Worm (Caenorhabditis elegans) whole organism, midembryonic: Measurements from ENCODE around the gene fbxa-82.
A peak's percentile ranks its signal among the peaks of the same experiment; 100 is the strongest.

ENCODE experiments used
- T22C8.4 ChIP-seq: fragments of 200-800 bp; sonication (Bioruptor generic); IDR thresholded peaks from 2 replicates; pipeline ENCODE4 v1.3.6; 2022; ENCODE audit warnings: missing genetic modification characterization, missing compliant biosample characterization
- cog-1 ChIP-seq: sonication (generic microtip); optimal IDR thresholded peaks from 2 replicates; lab custom pipeline; 2016; ENCODE audit warnings: missing genetic modification characterization, missing compliant biosample characterization
- flt-1 ChIP-seq: fragments of 200-800 bp; sonication (Bioruptor generic); IDR thresholded peaks from 2 replicates; pipeline ENCODE4 v1.3.6; 2022; ENCODE audit warnings: missing genetic modification characterization, missing compliant biosample characterization
- klf-2 ChIP-seq: fragments of 200-800 bp; sonication (Bioruptor generic); conservative IDR thresholded peaks from 2 replicates; pipeline ENCODE4 v1.3.6; 2022; ENCODE audit warnings: missing genetic modification reagents, missing genetic modification characterization, missing compliant biosample characterization
- med-1 ChIP-seq: sonication (generic microtip); optimal IDR thresholded peaks from 2 replicates; lab custom pipeline; 2017; ENCODE audit warnings: missing genetic modification characterization, mild to moderate bottlenecking, missing compliant biosample characterization, antibody characterized with exemption, missing genetic modification reagents; ENCODE audit not compliant: insufficient read depth
- ref-1 ChIP-seq: fragments of 200-800 bp; sonication (Bioruptor generic); conservative IDR thresholded peaks from 2 replicates; pipeline ENCODE4 v1.3.6; 2022; ENCODE audit warnings: missing genetic modification reagents, missing genetic modification characterization, missing compliant biosample characterization
- tab-1 ChIP-seq: fragments of 200-800 bp; sonication (Bioruptor generic); IDR thresholded peaks from 2 replicates; pipeline ENCODE4 v1.3.6; 2022; ENCODE audit warnings: missing genetic modification characterization, missing compliant biosample characterization
- ztf-23 ChIP-seq: fragments of 200-800 bp; sonication (Bioruptor generic); IDR thresholded peaks from 2 replicates; pipeline ENCODE4 v1.3.6; 2022; ENCODE audit warnings: missing genetic modification reagents, missing genetic modification characterization, missing compliant biosample characterization
- ztf-29 ChIP-seq: fragments of 200-800 bp; sonication (Bioruptor generic); IDR thresholded peaks from 2 replicates; pipeline ENCODE4 v1.3.6; 2022; ENCODE audit warnings: missing genetic modification reagents, missing genetic modification characterization, missing compliant biosample characterization

The fbxa-82 gene

DNA sequence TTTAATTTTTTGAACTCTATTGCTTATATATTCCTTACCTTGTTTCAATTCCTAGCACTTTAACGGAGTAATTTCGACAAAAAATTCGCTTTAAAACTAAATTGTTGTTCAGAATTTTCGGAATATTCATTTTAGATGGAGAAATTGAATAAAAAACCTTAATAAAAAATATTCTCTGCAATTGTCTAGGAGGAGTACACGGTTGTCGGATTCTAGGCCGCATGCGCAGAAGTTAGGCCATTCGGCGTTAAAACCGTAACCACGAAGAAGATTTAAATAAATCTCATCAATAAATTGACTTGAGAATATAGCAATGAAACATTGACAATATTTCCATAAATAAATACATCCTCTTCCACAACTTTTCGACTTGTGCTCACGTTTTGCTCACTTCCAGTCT lies 30.0 kb upstream of the fbxa-82 start, which contains the start of the genes C01G10.10 and C01G10.9:
TSS of gene C01G10.10 (minus strand) at position 151 of the 400 bp plus-strand sequence.
TSS of gene C01G10.9 (plus strand) at position 240 of the 400 bp plus-strand sequence.
- TF ChIP-seq flt-1 (GFP tag; lab: Robert Waterston, UW): 0 out of 2 replicates have a peak, but pooled peaks have one; percentile 10
- TF ChIP-seq T22C8.4: no peak
- TF ChIP-seq tab-1: no peak
- no peak for TF ChIP-seq cog-1 (tag; lab: Kevin White, UChicago)

- TF ChIP-seq tab-1 (no peak), klf-2 (GFP tag; lab: Robert Waterston, UW) (no peak), med-1 (GFP tag; lab: Kevin White, UChicago) (no peak), T22C8.4 (no peak), flt-1 (GFP tag; lab: Robert Waterston, UW) (no peak), ztf-29 (GFP tag; lab: Robert Waterston, UW) (no peak), ztf-23 (GFP tag; lab: Robert Waterston, UW) (no peak), ref-1 (no peak), cog-1 (tag; lab: Kevin White, UChicago) (no peak)
Measured at ce11 chrV:15078560-15078959, 26.2 kb upstream of the fbxa-82 start.

DNA sequence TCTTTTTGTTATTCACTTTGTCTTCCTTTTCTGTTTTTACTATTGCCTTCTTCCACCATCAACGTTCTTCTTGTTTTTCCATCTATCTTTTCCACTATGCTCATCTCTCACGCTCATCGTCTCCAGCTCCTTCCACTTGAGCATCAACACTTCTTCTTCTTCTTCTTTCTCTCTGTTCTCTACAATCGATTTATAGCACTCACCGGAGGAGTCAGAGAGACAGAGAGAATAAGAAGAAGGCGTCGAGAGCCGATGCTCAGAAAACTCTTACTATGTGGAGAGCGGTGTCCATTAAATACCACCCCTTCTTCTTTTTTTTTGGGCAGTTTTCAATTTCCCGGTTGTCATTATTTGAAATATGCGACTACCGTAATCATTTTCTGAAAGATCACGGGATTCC lies 22.6 kb upstream of the fbxa-82 start:
- TF ChIP-seq ztf-29 (GFP tag; lab: Robert Waterston, UW) (no peak), med-1 (GFP tag; lab: Kevin White, UChicago) (no peak), T22C8.4 (no peak), cog-1 (tag; lab: Kevin White, UChicago) (no peak)

DNA sequence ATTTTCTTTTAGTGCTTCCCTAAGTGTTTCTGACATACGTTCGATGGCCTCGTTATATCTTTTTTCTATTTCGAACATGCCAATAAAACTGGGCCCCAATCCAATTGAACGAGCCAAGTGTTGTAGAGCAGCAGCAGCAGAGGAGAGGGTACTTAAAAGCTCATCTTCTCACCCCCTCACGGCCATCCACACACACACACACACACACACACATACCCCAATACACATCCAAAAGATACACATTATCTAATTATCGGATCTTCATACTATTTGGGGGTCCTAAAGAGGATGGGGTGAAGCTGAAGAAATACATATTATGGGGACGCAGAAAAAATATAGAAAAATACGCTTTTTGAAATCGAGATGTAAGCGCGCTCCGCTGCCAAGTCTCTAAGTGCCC lies 20.4 kb upstream of the fbxa-82 start:
- TF ChIP-seq med-1 (GFP tag; lab: Kevin White, UChicago) (no peak), ztf-23 (GFP tag; lab: Robert Waterston, UW) (peak; percentile 53; the same call in 1 of the 2 replicates), ztf-29 (GFP tag; lab: Robert Waterston, UW) (no peak), flt-1 (GFP tag; lab: Robert Waterston, UW) (0 out of 2 replicates have a peak, but pooled peaks have one; percentile 37), tab-1 (no peak), klf-2 (GFP tag; lab: Robert Waterston, UW) (no peak), ref-1 (no peak), T22C8.4 (no peak), cog-1 (tag; lab: Kevin White, UChicago) (no peak)

- no peak for TF ChIP-seq klf-2 (GFP tag; lab: Robert Waterston, UW)
- no peak for TF ChIP-seq ztf-29 (GFP tag; lab: Robert Waterston, UW)
- no peak for TF ChIP-seq T22C8.4
- peak; percentile 87 for TF ChIP-seq cog-1 (tag; lab: Kevin White, UChicago)
- no peak for TF ChIP-seq tab-1
- TF ChIP-seq ref-1: no peak
- no peak for TF ChIP-seq med-1 (GFP tag; lab: Kevin White, UChicago)
- TF ChIP-seq flt-1 (GFP tag; lab: Robert Waterston, UW): 0 out of 2 replicates have a peak, but pooled peaks have one; percentile 11
- no peak for TF ChIP-seq ztf-23 (GFP tag; lab: Robert Waterston, UW)
Measured at ce11 chrV:15071015-15071810, 18.9 kb upstream of the fbxa-82 start, which contains the start of gene unc-76. Gene unc-76, plus strand, starts transcription at chrV:15071760.

- TF ChIP-seq T22C8.4 (no peak), med-1 (GFP tag; lab: Kevin White, UChicago) (no peak), cog-1 (tag; lab: Kevin White, UChicago) (no peak), ztf-29 (GFP tag; lab: Robert Waterston, UW) (no peak), flt-1 (GFP tag; lab: Robert Waterston, UW) (no peak), ztf-23 (GFP tag; lab: Robert Waterston, UW) (no peak), klf-2 (GFP tag; lab: Robert Waterston, UW) (no peak), ref-1 (no peak), tab-1 (no peak)
Measured at ce11 chrV:15069435-15069985, 17.2 kb upstream of the fbxa-82 start.

ce11 chrV:15068378-15068777 lies 16.0 kb upstream of the fbxa-82 start, which contains the start of gene dnj-3:
Gene dnj-3, plus strand, starts transcription at chrV:15068678.
- TF ChIP-seq ref-1 (no peak), T22C8.4 (no peak), tab-1 (no peak), ztf-23 (GFP tag; lab: Robert Waterston, UW) (no peak), cog-1 (tag; lab: Kevin White, UChicago) (no peak), ztf-29 (GFP tag; lab: Robert Waterston, UW) (no peak), med-1 (GFP tag; lab: Kevin White, UChicago) (no peak), klf-2 (GFP tag; lab: Robert Waterston, UW) (no peak), flt-1 (GFP tag; lab: Robert Waterston, UW) (no peak)

- no peak for TF ChIP-seq T22C8.4
- TF ChIP-seq flt-1 (GFP tag; lab: Robert Waterston, UW): no peak
- no peak for TF ChIP-seq ref-1
- TF ChIP-seq klf-2 (GFP tag; lab: Robert Waterston, UW): no peak
- no peak for TF ChIP-seq tab-1
- TF ChIP-seq ztf-23 (GFP tag; lab: Robert Waterston, UW): no peak
- no peak for TF ChIP-seq med-1 (GFP tag; lab: Kevin White, UChicago)
- TF ChIP-seq cog-1 (tag; lab: Kevin White, UChicago): no peak
- no peak for TF ChIP-seq ztf-29 (GFP tag; lab: Robert Waterston, UW)
Measured at ce11 chrV:15067165-15067564, 14.8 kb upstream of the fbxa-82 start, which contains the start of gene C25D7.10. Gene C25D7.10, plus strand, starts transcription at chrV:15067465.

DNA sequence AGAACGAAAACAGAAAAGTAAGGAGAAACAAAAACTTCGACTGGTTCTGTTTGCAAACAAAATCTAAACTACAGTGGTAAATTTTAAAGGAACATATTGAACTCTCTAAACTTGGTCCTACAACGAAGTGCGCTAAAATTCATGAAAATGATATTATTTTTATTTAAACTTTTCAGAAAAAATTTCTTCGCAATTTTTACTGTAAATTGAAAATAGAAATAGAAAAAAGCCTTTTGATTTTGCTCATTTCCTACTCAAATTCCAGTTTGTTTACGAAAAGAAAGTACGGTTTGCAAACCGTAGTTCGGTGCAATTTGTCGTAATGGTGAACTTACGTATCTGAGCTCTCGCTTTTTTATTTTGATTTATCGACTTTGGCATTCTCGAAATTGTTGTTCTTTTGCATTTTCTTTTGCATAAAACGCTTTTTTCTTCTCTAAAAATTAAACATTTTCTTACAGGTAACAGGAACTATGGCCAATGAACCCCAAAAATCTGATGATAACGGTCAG lies 13.6 kb upstream of the fbxa-82 start, which contains the start of gene otub-1:
TSS of gene otub-1 (plus strand) at position 462 of the 512 bp plus-strand sequence.
- TF ChIP-seq T22C8.4: no peak
- TF ChIP-seq ref-1: no peak
- TF ChIP-seq flt-1 (GFP tag; lab: Robert Waterston, UW): no peak
- no peak for TF ChIP-seq med-1 (GFP tag; lab: Kevin White, UChicago)
- no peak for TF ChIP-seq ztf-23 (GFP tag; lab: Robert Waterston, UW)
- TF ChIP-seq klf-2 (GFP tag; lab: Robert Waterston, UW): no peak
- no peak for TF ChIP-seq cog-1 (tag; lab: Kevin White, UChicago)
- no peak for TF ChIP-seq tab-1
- no peak for TF ChIP-seq ztf-29 (GFP tag; lab: Robert Waterston, UW)
